Worm (Caenorhabditis elegans) whole organism, L1 larva: ENCODE data around the gene fbxa-42.

Experiments used
- F16B12.6 ChIP-seq: fragments of 150-350 bp; optimal IDR thresholded peaks from 2 replicates; lab custom pipeline; 2014; ENCODE audit warnings: missing biosample characterization, missing genetic modification characterization
- Y116A8C.19 ChIP-seq: sonication (generic microtip); optimal IDR thresholded peaks from 2 replicates; lab custom pipeline; 2016; ENCODE audit warnings: missing compliant biosample characterization, missing genetic modification characterization, borderline replicate concordance
- ceh-63 ChIP-seq: fragments of 200-800 bp; sonication (Bioruptor generic); optimal IDR thresholded peaks from 2 replicates; lab custom pipeline; 2018; ENCODE audit warnings: mild to moderate bottlenecking, missing genetic modification characterization, missing compliant biosample characterization
- ceh-8 ChIP-seq: fragments of 200-800 bp; sonication (Bioruptor generic); optimal IDR thresholded peaks from 2 replicates; lab custom pipeline; 2018; ENCODE audit warnings: mild to moderate bottlenecking, missing genetic modification characterization, moderate library complexity, missing compliant biosample characterization
- ces-1 ChIP-seq: fragments of 150-350 bp; optimal IDR thresholded peaks from 2 replicates; lab custom pipeline; 2014; ENCODE audit warnings: missing biosample characterization, missing genetic modification reagents, missing genetic modification characterization
- efl-1 ChIP-seq, 4 experiments: fragments of 150-350 bp; optimal IDR thresholded peaks in 3 of 4; peaks in 1 of 4; 1 replicate in 1 of 4; 2 replicates in 3 of 4; lab custom pipeline; 2014; ENCODE audit warnings: missing biosample characterization in 2 of 4, missing genetic modification characterization in 2 of 4, missing genetic modification reagents in 2 of 4
- elt-2 ChIP-seq: sonication (generic microtip); optimal IDR thresholded peaks from 2 replicates; lab custom pipeline; 2016; ENCODE audit warnings: missing genetic modification characterization, mild to moderate bottlenecking, inconsistent platforms, missing compliant biosample characterization, missing genetic modification reagents
- elt-3 ChIP-seq, 6 experiments: fragments of 150-350 bp in 1 of 6; sonication (generic microtip); optimal IDR thresholded peaks; 2 replicates each; lab custom pipeline; 2017 to 2018; ENCODE audit warnings: missing biosample characterization in 6 of 6, missing genetic modification characterization in 6 of 6, inconsistent platforms in 1 of 6
- fkh-8 ChIP-seq: sonication (generic microtip); optimal IDR thresholded peaks from 2 replicates; lab custom pipeline; 2016; ENCODE audit warnings: mild to moderate bottlenecking, missing genetic modification characterization, missing compliant biosample characterization
- hlh-4 ChIP-seq: sonication (generic microtip); optimal IDR thresholded peaks from 2 replicates; lab custom pipeline; 2016; ENCODE audit warnings: mild to moderate bottlenecking, missing genetic modification characterization, missing compliant biosample characterization
- isw-1 ChIP-seq: fragments of 200-800 bp; sonication (Bioruptor generic); IDR thresholded peaks from 2 replicates; pipeline ENCODE4 v1.3.6; 2022; ENCODE audit warnings: missing genetic modification characterization, missing compliant biosample characterization
- lin-35 ChIP-seq, 2 experiments: fragments of 150-350 bp; optimal IDR thresholded peaks; 2 replicates each; lab custom pipeline; 2014; ENCODE audit warnings: missing biosample characterization in 2 of 2, missing genetic modification characterization in 2 of 2, missing genetic modification reagents in 2 of 2
- mdl-1 ChIP-seq, 2 experiments: fragments of 150-350 bp; optimal IDR thresholded peaks; 2 replicates each; lab custom pipeline; 2014 to 2017; ENCODE audit warnings: missing biosample characterization in 2 of 2, missing genetic modification characterization in 2 of 2, inconsistent platforms in 1 of 2
- mep-1 ChIP-seq: fragments of 150-350 bp; optimal IDR thresholded peaks from 2 replicates; lab custom pipeline; 2014; ENCODE audit warnings: missing biosample characterization, missing genetic modification characterization
- nhr-20 ChIP-seq: sonication (generic microtip); optimal IDR thresholded peaks from 2 replicates; lab custom pipeline; 2016; ENCODE audit warnings: mild to moderate bottlenecking, missing genetic modification characterization, missing compliant biosample characterization
- nhr-28 ChIP-seq: fragments of 150-350 bp; optimal IDR thresholded peaks from 2 replicates; lab custom pipeline; 2014; ENCODE audit warnings: missing biosample characterization, missing genetic modification characterization
- nhr-47 ChIP-seq: sonication (generic microtip); optimal IDR thresholded peaks from 2 replicates; lab custom pipeline; 2016; ENCODE audit warnings: mild to moderate bottlenecking, missing genetic modification characterization, moderate library complexity, missing compliant biosample characterization
- nhr-77 ChIP-seq: fragments of 150-350 bp; optimal IDR thresholded peaks from 2 replicates; lab custom pipeline; 2014; ENCODE audit warnings: missing biosample characterization, missing genetic modification characterization
- nhr-85 ChIP-seq: sonication (generic microtip); peaks from one replicate; lab custom pipeline; 2016; ENCODE audit warnings: missing genetic modification characterization, inconsistent platforms, missing compliant biosample characterization
- nhr-90 ChIP-seq: sonication (generic microtip); optimal IDR thresholded peaks from 2 replicates; lab custom pipeline; 2016; ENCODE audit warnings: mild to moderate bottlenecking, missing genetic modification characterization, missing compliant biosample characterization; ENCODE audit not compliant: poor library complexity
- pax-3 ChIP-seq: fragments of 200-800 bp; sonication (Bioruptor generic); optimal IDR thresholded peaks from 2 replicates; lab custom pipeline; 2018; ENCODE audit warnings: mild to moderate bottlenecking, missing genetic modification characterization, moderate library complexity, missing compliant biosample characterization
- pqm-1 ChIP-seq: sonication (generic microtip); optimal IDR thresholded peaks from 3 replicates; lab custom pipeline; 2017; ENCODE audit warnings: missing biosample characterization, missing genetic modification characterization
- snpc-4 ChIP-seq: fragments of 150-350 bp; optimal IDR thresholded peaks from 2 replicates; lab custom pipeline; 2014; ENCODE audit warnings: missing biosample characterization, missing genetic modification characterization
- snu-23 ChIP-seq: sonication (generic microtip); optimal IDR thresholded peaks from 2 replicates; lab custom pipeline; 2016; ENCODE audit warnings: missing genetic modification characterization, missing compliant biosample characterization
- sup-37 ChIP-seq: fragments of 200-800 bp; sonication (Bioruptor generic); optimal IDR thresholded peaks from 2 replicates; lab custom pipeline; 2018; ENCODE audit warnings: mild to moderate bottlenecking, missing genetic modification characterization, missing compliant biosample characterization
- swsn-7 ChIP-seq: sonication (generic microtip); optimal IDR thresholded peaks from 2 replicates; lab custom pipeline; 2016; ENCODE audit warnings: missing genetic modification characterization, missing compliant biosample characterization
- tbx-2 ChIP-seq: sonication (generic microtip); optimal IDR thresholded peaks from 2 replicates; lab custom pipeline; 2016; ENCODE audit warnings: missing genetic modification characterization, missing compliant biosample characterization
- unc-30 ChIP-seq: sonication (generic microtip); optimal IDR thresholded peaks from 2 replicates; lab custom pipeline; 2017; ENCODE audit warnings: missing biosample characterization, missing genetic modification characterization
- zag-1 ChIP-seq: fragments of 150-350 bp; optimal IDR thresholded peaks from 2 replicates; lab custom pipeline; 2014; ENCODE audit warnings: missing biosample characterization, missing genetic modification characterization

Gene fbxa-42

ce11 chrIII:2294736-2295135 is 33.5 kb upstream of the fbxa-42 start:
- TF ChIP-seq lin-35 (GFP tag; optimal IDR thresholded peaks at IDR 0.05; lab: Kevin White, UChicago) (peak in 1 of 2 experiments; percentile 8), F16B12.6 (tag; lab: Kevin White, UChicago) (no peak), ces-1 (GFP tag; lab: Kevin White, UChicago) (no peak), nhr-85 (tag; lab: Kevin White, UChicago) (no peak), efl-1 (optimal IDR thresholded peaks at IDR 0.05; lab: Kevin White, UChicago) (no peak), efl-1 (GFP tag; optimal IDR thresholded peaks at IDR 0.05 in 1 of 2; lab: Kevin White, UChicago) (peak in 1 of 2 experiments; percentile 80)

DNA sequence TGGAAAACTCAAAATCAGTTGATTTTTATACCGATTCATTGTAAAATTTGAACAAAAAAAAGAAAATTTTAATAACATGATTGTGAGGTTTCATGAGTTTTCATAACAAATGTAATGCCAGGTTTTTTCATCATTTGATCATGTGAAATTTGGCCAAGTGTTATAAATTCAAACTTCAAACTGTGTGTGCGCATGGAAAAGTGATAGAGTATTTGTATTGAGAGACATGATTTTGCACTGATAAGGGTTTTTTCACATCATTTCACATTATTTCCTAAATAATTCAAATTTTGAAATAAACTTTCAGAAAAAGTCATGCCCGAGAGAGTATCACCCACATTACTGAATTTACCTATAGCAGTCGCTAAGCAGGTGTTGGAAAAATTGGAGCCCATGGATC is 29.9 kb upstream of the fbxa-42 start, which contains the start of gene fbxa-219:
Gene fbxa-219, plus strand, starts transcription at position 277 of the 400 bp plus-strand sequence.
- TF ChIP-seq elt-2: peak; percentile 32
- no peak for TF ChIP-seq snpc-4
- peak in 1 of 2 experiments; percentile 45 for TF ChIP-seq lin-35 (GFP tag; optimal IDR thresholded peaks at IDR 0.05; lab: Kevin White, UChicago)

DNA sequence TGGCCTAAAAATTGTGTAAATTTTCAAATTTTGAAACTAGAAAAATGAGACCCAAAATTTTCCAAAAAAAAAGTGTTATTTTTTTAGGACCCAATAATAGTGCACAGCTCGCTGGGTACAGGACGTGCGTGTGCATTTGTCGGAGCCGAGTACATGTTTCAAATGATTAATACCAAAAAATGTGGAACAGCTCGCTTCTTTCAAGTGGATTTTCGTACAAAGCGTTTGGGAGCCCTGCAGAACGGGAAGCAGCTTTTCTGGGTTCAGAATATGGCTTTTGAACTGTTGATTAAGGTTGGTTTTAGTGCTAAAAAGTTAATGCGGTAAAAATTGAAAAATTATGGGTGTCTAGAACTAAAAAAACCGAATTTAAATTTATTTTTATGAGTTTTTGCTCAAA is 27.0 kb upstream of the fbxa-42 start:
- TF ChIP-seq lin-35 (GFP tag; optimal IDR thresholded peaks at IDR 0.05; lab: Kevin White, UChicago) (no peak), pax-3 (tag; lab: Kevin White, UChicago) (no peak), fkh-8 (tag; lab: Kevin White, UChicago) (no peak), elt-3 (tag; optimal IDR thresholded peaks at IDR 0.05; lab: Kevin White, UChicago) (no peak), mep-1 (no peak), nhr-47 (tag; lab: Kevin White, UChicago) (no peak)

DNA sequence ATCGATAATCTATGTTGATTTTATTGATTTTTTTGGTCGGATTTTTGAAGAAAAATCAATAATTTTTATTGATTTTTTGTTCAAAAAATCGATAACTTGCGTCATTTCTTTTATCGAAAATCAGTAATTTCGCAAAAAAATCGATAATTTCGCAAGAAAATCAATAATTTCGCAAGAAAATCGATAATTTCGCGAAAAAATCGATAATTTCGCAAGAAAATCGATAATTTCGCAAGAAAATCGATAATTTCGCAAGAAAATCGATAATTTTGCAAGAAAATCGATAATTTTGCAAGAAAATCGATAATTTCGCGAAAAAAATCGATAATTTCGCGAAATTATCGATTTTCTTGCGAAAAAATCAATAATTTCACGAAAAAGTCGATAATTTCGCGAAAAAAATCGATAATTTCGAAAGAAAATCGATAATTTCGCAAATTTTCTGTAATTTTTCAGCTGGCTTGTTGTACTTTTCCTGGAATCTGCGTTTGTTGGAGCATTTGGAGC is 22.1 kb upstream of the fbxa-42 start:
- TF ChIP-seq Y116A8C.19 (tag; lab: Kevin White, UChicago) (no peak), nhr-20 (no peak), unc-30 (tag; lab: Kevin White, UChicago) (no peak), nhr-77 (no peak), snpc-4 (no peak), sup-37 (GFP tag; lab: Kevin White, UChicago) (no peak), nhr-28 (tag; lab: Kevin White, UChicago) (no peak), tbx-2 (tag; lab: Kevin White, UChicago) (no peak), nhr-85 (tag; lab: Kevin White, UChicago) (no peak), hlh-4 (tag; lab: Kevin White, UChicago) (no peak)

DNA sequence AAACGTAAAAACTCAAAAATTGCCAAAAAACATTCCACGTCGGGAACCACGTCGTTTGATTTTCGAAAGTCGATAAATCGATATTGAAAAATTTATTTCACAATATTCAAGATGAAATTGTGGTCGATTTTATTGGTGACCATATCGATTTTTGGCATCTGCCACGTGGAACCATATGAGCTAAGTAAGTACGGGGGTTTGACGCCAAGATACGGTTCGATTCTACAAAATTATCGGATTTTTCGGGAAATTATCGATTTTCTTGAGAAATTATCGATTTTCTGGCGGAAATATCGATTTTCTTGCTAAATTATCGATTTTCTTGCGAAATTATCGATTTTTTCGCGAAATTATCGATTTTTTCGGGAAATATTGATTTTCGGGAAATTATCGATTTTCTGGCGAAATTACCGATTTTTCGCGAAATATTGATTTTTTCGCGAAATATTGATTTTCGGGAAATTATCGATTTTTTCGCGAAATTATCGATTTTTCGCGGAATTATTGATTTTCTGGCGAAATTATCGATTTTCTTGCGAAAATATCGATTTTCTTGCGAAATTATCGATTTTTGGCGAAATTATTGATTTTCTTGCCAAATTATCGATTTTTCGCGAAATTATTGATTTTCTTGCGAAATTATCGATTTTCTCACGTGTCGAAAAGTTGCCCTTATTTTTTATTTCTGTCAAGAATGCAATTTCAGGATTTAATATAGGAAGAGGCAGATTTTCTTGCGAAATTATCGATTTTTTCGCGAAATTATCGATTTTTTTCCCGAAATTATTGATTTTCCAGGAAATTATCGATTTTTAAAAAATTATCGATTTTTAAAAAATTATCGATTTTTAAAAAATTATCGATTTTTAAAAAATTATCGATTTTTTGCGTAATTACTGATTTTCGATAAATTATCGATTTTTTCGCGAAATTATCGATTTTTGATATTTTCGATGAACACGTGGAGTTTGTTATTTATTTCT is 21.0 kb upstream of the fbxa-42 start, which contains the start of gene Y54F10BM.3:
Gene Y54F10BM.3, plus strand, starts transcription at position 51 of the 983 bp plus-strand sequence.
- TF ChIP-seq nhr-85 (tag; lab: Kevin White, UChicago) (no peak), efl-1 (optimal IDR thresholded peaks at IDR 0.05; lab: Kevin White, UChicago) (no peak), efl-1 (GFP tag; optimal IDR thresholded peaks at IDR 0.05 in 1 of 2; lab: Kevin White, UChicago) (peak in 1 of 2 experiments; percentile 46), swsn-7 (no peak), ces-1 (GFP tag; lab: Kevin White, UChicago) (no peak), ceh-63 (GFP tag; lab: Kevin White, UChicago) (no peak), pqm-1 (tag; lab: Kevin White, UChicago) (no peak)

- TF ChIP-seq nhr-20: peak; percentile 30
- TF ChIP-seq ceh-8 (GFP tag; lab: Kevin White, UChicago): no peak
- peak in 2 of 6 experiments; percentile 41 to 83 for TF ChIP-seq elt-3 (tag; optimal IDR thresholded peaks at IDR 0.05; lab: Kevin White, UChicago)
- TF ChIP-seq elt-2: no peak
- TF ChIP-seq snu-23 (GFP tag; lab: Kevin White, UChicago): peak; percentile 0
- peak in 1 of 2 experiments; percentile 10 for TF ChIP-seq lin-35 (GFP tag; optimal IDR thresholded peaks at IDR 0.05; lab: Kevin White, UChicago)
- TF ChIP-seq isw-1: no peak
- TF ChIP-seq nhr-90 (tag; lab: Kevin White, UChicago): peak; percentile 28
- TF ChIP-seq zag-1 (tag; lab: Kevin White, UChicago): no peak
- peak; percentile 82 for TF ChIP-seq nhr-85 (tag; lab: Kevin White, UChicago)
- TF ChIP-seq mdl-1 (tag; optimal IDR thresholded peaks at IDR 0.05; lab: Kevin White, UChicago): no peak
- no peak for TF ChIP-seq efl-1 (optimal IDR thresholded peaks at IDR 0.05; lab: Kevin White, UChicago)
- TF ChIP-seq efl-1 (GFP tag; optimal IDR thresholded peaks at IDR 0.05 in 1 of 2; lab: Kevin White, UChicago): peak in 1 of 2 experiments; percentile 64
Measured at ce11 chrIII:2280569-2280968, 19.3 kb upstream of the fbxa-42 start, which contains the start of gene Y54F10BM.22. Y54F10BM.22 (plus strand) TSS chrIII:2280899.
